Worm (Caenorhabditis elegans) whole organism, late embryonic: ENCODE measurements around the gene aaim-1.

ENCODE experiments used
- gmeb-2 ChIP-seq: sonication (generic microtip); optimal IDR thresholded peaks from 2 replicates; lab custom pipeline; 2016; ENCODE audit warnings: missing genetic modification characterization, inconsistent platforms, missing compliant biosample characterization
- pha-4 ChIP-seq: fragments of 150-350 bp; optimal IDR thresholded peaks from 2 replicates; lab custom pipeline; 2018; ENCODE audit warnings: missing biosample characterization, missing genetic modification reagents, missing genetic modification characterization

- TF ChIP-seq pha-4 (no peak), gmeb-2 (no peak)
Observed at ce11 chrX:6591674-6592073, 29.4 kb upstream of the aaim-1 start.
